Worm (Caenorhabditis elegans): ENCODE measurements around the gene F11G11.15.

The F11G11.15 gene

ce11 chrII:4851594-4852106 lies 23.0 kb upstream of the F11G11.15 start, which contains the start of gene dnj-9 (continued):
- TF ChIP-seq hlh-15 (tag; optimal IDR thresholded peaks at IDR 0.05) (no peak), ceh-14 (tag; optimal IDR thresholded peaks at IDR 0.05) (peak; percentile 72), sdc-2 (tag; optimal IDR thresholded peaks at IDR 0.05) (peak; percentile 10), T23F11.4 (GFP tag; optimal IDR thresholded peaks at IDR 0.05) (peak; percentile 40), dve-1 (tag; optimal IDR thresholded peaks at IDR 0.05) (peak; percentile 46), ceh-48 (tag; optimal IDR thresholded peaks at IDR 0.05) (peak; percentile 30), unc-86 (tag; optimal IDR thresholded peaks at IDR 0.05) (peak; percentile 68), ceh-2 (tag; optimal IDR thresholded peaks at IDR 0.05) (peak; percentile 29), ztf-16 (tag; optimal IDR thresholded peaks at IDR 0.05) (peak; percentile 32), ahr-1 (tag; optimal IDR thresholded peaks at IDR 0.05) (no peak), nfya-1 (tag; optimal IDR thresholded peaks at IDR 0.05) (peak; percentile 78), gmeb-2 (tag; optimal IDR thresholded peaks at IDR 0.05) (peak; percentile 19), hlh-13 (GFP tag; optimal IDR thresholded peaks at IDR 0.05) (no peak), fax-1 (tag; optimal IDR thresholded peaks at IDR 0.05) (peak; percentile 1), che-1 (tag; optimal IDR thresholded peaks at IDR 0.05) (peak; percentile 24), ceh-45 (GFP tag; IDR thresholded peaks at IDR 0.05) (no peak), fkh-6 (tag; optimal IDR thresholded peaks at IDR 0.05) (no peak), Y22D7AL.16 (tag; optimal IDR thresholded peaks at IDR 0.05) (peak; percentile 33), pqm-1 (tag; optimal IDR thresholded peaks at IDR 0.05) (no peak), ets-4 (tag; optimal IDR thresholded peaks at IDR 0.05) (peak; percentile 6), hlh-8 (tag; optimal IDR thresholded peaks at IDR 0.05) (peak; percentile 11), ref-2 (tag; optimal IDR thresholded peaks at IDR 0.05) (peak; percentile 28), elt-4 (tag; optimal IDR thresholded peaks at IDR 0.05) (no peak), tbx-2 (tag; optimal IDR thresholded peaks at IDR 0.05) (peak; percentile 70), zip-5 (tag; optimal IDR thresholded peaks at IDR 0.05) (no peak)

ce11 chrII:4854761-4855160 lies 19.9 kb upstream of the F11G11.15 start:
- TF ChIP-seq fax-1 (tag; optimal IDR thresholded peaks at IDR 0.05): no peak
- no peak for TF ChIP-seq ceh-31 (tag; optimal IDR thresholded peaks at IDR 0.05)
- TF ChIP-seq fkh-6 (tag; optimal IDR thresholded peaks at IDR 0.05): no peak
- TF ChIP-seq ceh-48 (tag; optimal IDR thresholded peaks at IDR 0.05): no peak
- TF ChIP-seq dmd-4 (tag; optimal IDR thresholded peaks at IDR 0.05; ENCODE audit: borderline replicate concordance): no peak
- TF ChIP-seq ceh-9 (tag; optimal IDR thresholded peaks at IDR 0.05): no peak
- TF ChIP-seq mec-3 (tag; optimal IDR thresholded peaks at IDR 0.05; ENCODE audit: borderline replicate concordance): no peak
- TF ChIP-seq tbx-7 (tag; optimal IDR thresholded peaks at IDR 0.05): no peak
- no peak for TF ChIP-seq ceh-2 (tag; optimal IDR thresholded peaks at IDR 0.05)
- TF ChIP-seq che-1 (tag; optimal IDR thresholded peaks at IDR 0.05): no peak
- TF ChIP-seq odd-2 (tag; optimal IDR thresholded peaks at IDR 0.05): no peak
- TF ChIP-seq nhr-232 (tag; optimal IDR thresholded peaks at IDR 0.05): no peak

- no peak for TF ChIP-seq pros-1 (tag; optimal IDR thresholded peaks at IDR 0.05)
- TF ChIP-seq hlh-6 (tag; optimal IDR thresholded peaks at IDR 0.05): no peak
- TF ChIP-seq unc-42 (tag; optimal IDR thresholded peaks at IDR 0.05): peak; percentile 22
- TF ChIP-seq pha-4 (tag; optimal IDR thresholded peaks at IDR 0.05): no peak
Measured at ce11 chrII:4855489-4855888, 19.2 kb upstream of the F11G11.15 start.

ce11 chrII:4856113-4856512 lies 18.5 kb upstream of the F11G11.15 start:
- TF ChIP-seq ets-4 (tag; optimal IDR thresholded peaks at IDR 0.05) (no peak), C08G9.2 (tag; optimal IDR thresholded peaks at IDR 0.05) (no peak), nfya-1 (tag; optimal IDR thresholded peaks at IDR 0.05) (no peak), pag-3 (tag; optimal IDR thresholded peaks at IDR 0.05; ENCODE audit: borderline replicate concordance) (no peak), fkh-10 (GFP tag; optimal IDR thresholded peaks at IDR 0.05) (no peak), ceh-2 (tag; optimal IDR thresholded peaks at IDR 0.05) (no peak), elt-4 (tag; optimal IDR thresholded peaks at IDR 0.05) (no peak), ceh-30 (tag; optimal IDR thresholded peaks at IDR 0.05) (no peak), ahr-1 (tag; optimal IDR thresholded peaks at IDR 0.05) (no peak), sox-2 (GFP tag; IDR thresholded peaks at IDR 0.05) (no peak), C38D4.7 (GFP tag; optimal IDR thresholded peaks at IDR 0.05) (no peak), ama-1 (optimal IDR thresholded peaks at IDR 0.05) (no peak), npax-4 (tag; optimal IDR thresholded peaks at IDR 0.05) (no peak)
